Worm (Caenorhabditis elegans) whole organism, early embryonic: ENCODE measurements around the gene srv-8.

Experiments used
- B0310.2 ChIP-seq: sonication (generic microtip); optimal IDR thresholded peaks from 2 replicates; lab custom pipeline; 2016; ENCODE audit warnings: mild to moderate bottlenecking, missing genetic modification characterization, missing compliant biosample characterization
- F13C5.2 ChIP-seq: sonication (generic microtip); optimal IDR thresholded peaks from 2 replicates; lab custom pipeline; 2017; ENCODE audit warnings: mild to moderate bottlenecking, missing genetic modification characterization, inconsistent platforms, missing compliant biosample characterization
- aly-1 ChIP-seq: sonication (generic microtip); optimal IDR thresholded peaks from 2 replicates; lab custom pipeline; 2016; ENCODE audit warnings: missing genetic modification characterization, missing compliant biosample characterization
- ama-1 ChIP-seq: fragments of 150-350 bp; optimal IDR thresholded peaks from 2 replicates; lab custom pipeline; 2014
- ceh-13 ChIP-seq: fragments of 200-800 bp; sonication (Bioruptor generic); optimal IDR thresholded peaks from 2 replicates; lab custom pipeline; 2018; ENCODE audit warnings: mild to moderate bottlenecking, missing genetic modification characterization, missing compliant biosample characterization
- ceh-36 ChIP-seq: sonication (generic microtip); optimal IDR thresholded peaks from 2 replicates; lab custom pipeline; 2016; ENCODE audit warnings: missing genetic modification characterization, inconsistent platforms, missing compliant biosample characterization
- ets-7 ChIP-seq: sonication (generic microtip); optimal IDR thresholded peaks from 2 replicates; lab custom pipeline; 2016; ENCODE audit warnings: missing genotype, missing genetic modification characterization, missing compliant biosample characterization
- flt-1 ChIP-seq: fragments of 200-800 bp; sonication (Bioruptor generic); IDR thresholded peaks from 2 replicates; pipeline ENCODE4 v1.3.6; 2022; ENCODE audit warnings: missing genetic modification characterization, missing compliant biosample characterization
- hmbx-1 ChIP-seq: sonication (generic microtip); optimal IDR thresholded peaks from 2 replicates; lab custom pipeline; 2016; ENCODE audit warnings: mild to moderate bottlenecking, missing genetic modification characterization, missing compliant biosample characterization
- hmg-4 ChIP-seq: fragments of 200-800 bp; sonication (Bioruptor generic); optimal IDR thresholded peaks from 2 replicates; lab custom pipeline; 2018; ENCODE audit warnings: mild to moderate bottlenecking, missing genetic modification characterization, missing compliant biosample characterization
- hnd-1 ChIP-seq: sonication (generic microtip); optimal IDR thresholded peaks from 2 replicates; lab custom pipeline; 2016; ENCODE audit warnings: missing genetic modification characterization, missing compliant biosample characterization
- pes-1 ChIP-seq: fragments of 200-800 bp; sonication (Bioruptor generic); IDR thresholded peaks from 2 replicates; pipeline ENCODE4 v1.3.6; 2022; ENCODE audit warnings: missing genetic modification reagents, missing genetic modification characterization, missing compliant biosample characterization
- scrt-1 ChIP-seq: fragments of 200-800 bp; sonication (Bioruptor generic); IDR thresholded peaks from 2 replicates; pipeline ENCODE4 v1.3.6; 2022; ENCODE audit warnings: missing genetic modification characterization, missing compliant biosample characterization
- sea-1 ChIP-seq: fragments of 200-800 bp; sonication (Bioruptor generic); conservative IDR thresholded peaks from 2 replicates; pipeline ENCODE4 v1.3.6; 2022; ENCODE audit warnings: missing genetic modification characterization, missing compliant biosample characterization
- tbx-11 ChIP-seq: fragments of 200-800 bp; sonication (Bioruptor generic); IDR thresholded peaks from 2 replicates; pipeline ENCODE4 v1.3.6; 2022; ENCODE audit warnings: missing genetic modification characterization, missing compliant biosample characterization
- tbx-37 ChIP-seq: fragments of 200-800 bp; sonication (Bioruptor generic); conservative IDR thresholded peaks from 2 replicates; pipeline ENCODE4 v1.3.6; 2022; ENCODE audit warnings: missing genetic modification reagents, missing genetic modification characterization, missing compliant biosample characterization
- tra-4 ChIP-seq: sonication (generic microtip); optimal IDR thresholded peaks from 2 replicates; lab custom pipeline; 2017; ENCODE audit warnings: missing genetic modification characterization, missing compliant biosample characterization

The srv-8 gene

DNA sequence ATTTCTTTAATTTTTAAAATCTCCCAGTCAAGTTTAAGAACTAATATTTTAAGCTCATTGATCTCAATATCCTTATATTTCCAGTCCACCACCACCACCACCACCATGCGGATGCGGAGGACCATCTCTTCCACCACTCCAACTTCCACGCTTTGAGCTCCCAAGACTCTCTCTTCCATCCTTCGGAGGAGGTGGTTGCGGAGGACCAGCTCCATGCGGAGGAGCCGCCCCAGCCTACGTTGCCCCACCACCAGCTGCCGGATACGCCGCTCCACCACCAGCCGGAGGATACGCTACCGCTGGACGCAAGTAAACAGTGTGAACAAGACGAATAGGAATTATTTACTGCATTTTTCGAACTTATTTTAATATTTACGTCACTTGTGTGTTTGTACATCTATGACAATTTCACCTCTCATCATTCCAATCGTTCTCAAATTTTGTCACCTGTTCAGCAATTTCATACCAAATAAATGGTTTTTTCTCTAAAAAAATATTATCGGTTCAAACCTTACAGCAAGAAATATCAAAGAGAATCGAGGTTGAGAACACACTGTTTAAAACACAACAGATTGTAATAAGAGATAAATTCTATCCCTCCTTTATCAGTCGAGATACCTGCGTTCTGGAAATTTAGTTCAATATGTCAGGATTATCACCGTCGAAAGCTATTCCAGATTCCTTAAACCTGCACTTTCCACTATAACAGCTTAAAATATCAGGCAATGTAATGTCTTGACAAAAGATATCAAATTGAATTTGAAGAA is 9.1 kb downstream of the srv-8 start:
- TF ChIP-seq sea-1 (GFP tag; lab: Robert Waterston, UW) = no peak; the same call in 1 of the 2 replicates
- no peak for TF ChIP-seq ceh-13 (GFP tag; lab: Kevin White, UChicago)
- no peak for TF ChIP-seq F13C5.2 (tag; lab: Kevin White, UChicago)
- no peak for TF ChIP-seq aly-1 (tag; lab: Kevin White, UChicago)
- no peak for TF ChIP-seq tra-4
- TF ChIP-seq pes-1 = no peak; the same call in 1 of the 2 replicates
- no peak for TF ChIP-seq ets-7
- no peak for TF ChIP-seq hmbx-1 (tag; lab: Kevin White, UChicago)
- no peak for TF ChIP-seq ama-1
- TF ChIP-seq B0310.2 (tag; lab: Kevin White, UChicago) = no peak
- TF ChIP-seq flt-1 (GFP tag; lab: Robert Waterston, UW) = no peak
- TF ChIP-seq hnd-1 (tag; lab: Kevin White, UChicago) = no peak
- TF ChIP-seq hmg-4 = no peak
- TF ChIP-seq ceh-36 (tag; lab: Kevin White, UChicago) = no peak
- no peak for TF ChIP-seq tbx-37 (GFP tag; lab: Robert Waterston, UW)

DNA sequence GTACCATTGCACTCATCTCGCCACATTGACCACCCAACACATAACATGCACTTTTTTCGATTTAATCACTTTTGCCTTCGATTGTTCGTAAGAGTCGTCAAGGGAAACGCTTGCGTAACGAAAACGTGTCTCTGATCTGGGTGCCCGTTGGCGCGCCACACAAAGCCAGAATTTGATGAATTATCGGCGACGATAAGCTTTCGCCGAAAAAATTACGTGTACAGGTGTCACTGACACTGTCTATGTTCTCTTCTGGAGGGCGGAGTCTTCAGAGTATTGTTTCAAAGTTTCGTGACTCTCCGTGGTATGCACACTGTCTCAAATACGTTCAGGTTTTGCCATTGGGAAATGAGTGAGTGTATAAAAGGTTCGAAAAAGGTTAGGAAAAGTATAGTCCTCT is 9.9 kb downstream of the srv-8 start, which contains the start of gene F53F1.4:
Gene F53F1.4, plus strand, starts transcription at position 390 of the 400 bp plus-strand sequence.
- TF ChIP-seq hmbx-1 (tag; lab: Kevin White, UChicago) (no peak), F13C5.2 (tag; lab: Kevin White, UChicago) (no peak), aly-1 (tag; lab: Kevin White, UChicago) (no peak), flt-1 (GFP tag; lab: Robert Waterston, UW) (no peak), hmg-4 (no peak), scrt-1 (no peak), tra-4 (no peak), ceh-13 (GFP tag; lab: Kevin White, UChicago) (no peak), ceh-36 (tag; lab: Kevin White, UChicago) (no peak), ama-1 (no peak), B0310.2 (tag; lab: Kevin White, UChicago) (no peak), pes-1 (no peak), tbx-37 (GFP tag; lab: Robert Waterston, UW) (no peak), sea-1 (GFP tag; lab: Robert Waterston, UW) (no peak)

DNA sequence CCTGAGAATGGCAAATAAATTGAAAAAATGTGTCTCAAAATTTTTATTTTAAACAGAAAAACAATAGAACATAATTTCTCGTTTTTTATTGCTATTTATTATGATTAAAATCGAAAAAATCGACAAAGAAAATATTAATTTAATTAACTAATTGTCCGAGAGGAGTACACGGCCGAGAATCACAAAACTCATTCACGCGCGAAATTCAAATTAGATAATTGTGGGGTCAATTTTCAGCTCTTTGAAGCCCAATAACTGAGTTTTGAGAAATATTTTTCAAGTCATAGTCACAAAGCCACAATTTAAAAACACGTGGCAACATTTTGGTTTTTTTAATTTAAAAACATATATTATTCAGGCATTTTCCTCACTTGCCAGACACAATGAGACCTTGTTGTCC is 11.5 kb downstream of the srv-8 start:
- no peak for TF ChIP-seq tbx-37 (GFP tag; lab: Robert Waterston, UW)
- TF ChIP-seq flt-1 (GFP tag; lab: Robert Waterston, UW) = no peak

DNA sequence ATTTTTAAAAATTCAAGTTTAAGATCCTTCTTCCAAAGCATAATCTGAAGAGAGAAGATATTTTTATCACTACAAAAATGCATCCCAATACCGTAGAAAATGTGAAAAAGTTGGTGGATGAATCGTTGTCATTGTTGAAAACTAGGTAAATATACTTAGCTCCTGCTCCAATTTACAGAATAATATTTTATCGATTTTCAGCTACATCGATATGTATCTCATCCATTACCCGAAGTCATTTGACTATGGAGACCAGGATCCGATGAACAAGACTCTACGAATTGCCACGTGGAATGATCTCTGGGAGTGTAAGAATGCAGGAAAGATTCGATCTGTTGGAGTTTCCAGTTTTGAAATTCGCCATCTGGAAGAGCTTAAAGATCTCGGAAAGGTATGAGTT is 12.1 kb downstream of the srv-8 start:
- TF ChIP-seq tbx-11 (no peak), pes-1 (no peak), ceh-36 (tag; lab: Kevin White, UChicago) (no peak), ceh-13 (GFP tag; lab: Kevin White, UChicago) (no peak), F13C5.2 (tag; lab: Kevin White, UChicago) (no peak), ets-7 (no peak), hmg-4 (no peak), scrt-1 (no peak), tra-4 (no peak), hnd-1 (tag; lab: Kevin White, UChicago) (no peak), aly-1 (tag; lab: Kevin White, UChicago) (no peak), B0310.2 (tag; lab: Kevin White, UChicago) (no peak), hmbx-1 (tag; lab: Kevin White, UChicago) (no peak), flt-1 (GFP tag; lab: Robert Waterston, UW) (no peak), ama-1 (no peak), tbx-37 (GFP tag; lab: Robert Waterston, UW) (no peak), sea-1 (GFP tag; lab: Robert Waterston, UW) (no peak)

DNA sequence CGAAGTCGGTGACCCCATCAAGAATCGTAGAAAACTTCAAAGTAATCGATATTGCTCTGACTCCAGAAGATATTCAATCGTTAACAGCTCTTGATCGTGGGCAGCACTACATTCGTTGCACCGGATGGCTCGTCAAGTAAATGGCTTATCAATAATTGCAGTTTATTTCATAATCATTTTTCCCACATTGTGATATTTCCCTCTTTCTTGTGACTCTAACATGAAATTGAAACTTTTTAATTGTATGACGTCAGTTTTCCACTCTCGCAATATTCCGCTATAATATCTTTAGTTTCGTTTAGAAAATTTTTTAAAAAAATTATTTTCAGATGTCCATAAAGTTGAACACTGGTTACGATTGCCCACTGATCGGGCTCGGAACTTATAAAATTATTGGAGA is 12.6 kb downstream of the srv-8 start, which contains the start of gene F53F1.3:
Gene F53F1.3, plus strand, starts transcription at position 330 of the 400 bp plus-strand sequence.
- TF ChIP-seq tbx-37 (GFP tag; lab: Robert Waterston, UW) = no peak
- no peak for TF ChIP-seq hnd-1 (tag; lab: Kevin White, UChicago)
- TF ChIP-seq pes-1 = no peak
- no peak for TF ChIP-seq sea-1 (GFP tag; lab: Robert Waterston, UW)
- no peak for TF ChIP-seq scrt-1

DNA sequence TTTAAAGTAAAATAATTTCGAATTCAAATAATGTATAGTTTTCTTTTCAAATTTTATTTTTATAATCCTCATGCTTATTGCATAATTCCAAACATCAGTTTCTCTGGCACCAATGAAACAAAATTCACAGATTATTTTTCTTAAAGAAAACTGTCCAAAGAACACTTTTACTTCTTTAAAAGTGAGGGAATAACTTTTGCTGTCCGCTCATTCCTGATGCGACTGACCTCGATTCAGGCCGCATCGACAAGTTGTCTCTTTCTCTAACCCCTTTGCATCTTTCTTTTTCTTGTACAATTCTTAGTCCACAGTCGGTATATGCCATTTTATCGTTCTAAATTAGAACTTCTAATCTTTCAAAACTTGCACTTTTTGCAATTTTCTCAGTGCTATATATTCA is 14.0 kb downstream of the srv-8 start, which contains the start of gene F53F1.2:
Gene F53F1.2, plus strand, starts transcription at position 306 of the 400 bp plus-strand sequence.
- TF ChIP-seq ceh-13 (GFP tag; lab: Kevin White, UChicago) (no peak), hmg-4 (no peak)

DNA sequence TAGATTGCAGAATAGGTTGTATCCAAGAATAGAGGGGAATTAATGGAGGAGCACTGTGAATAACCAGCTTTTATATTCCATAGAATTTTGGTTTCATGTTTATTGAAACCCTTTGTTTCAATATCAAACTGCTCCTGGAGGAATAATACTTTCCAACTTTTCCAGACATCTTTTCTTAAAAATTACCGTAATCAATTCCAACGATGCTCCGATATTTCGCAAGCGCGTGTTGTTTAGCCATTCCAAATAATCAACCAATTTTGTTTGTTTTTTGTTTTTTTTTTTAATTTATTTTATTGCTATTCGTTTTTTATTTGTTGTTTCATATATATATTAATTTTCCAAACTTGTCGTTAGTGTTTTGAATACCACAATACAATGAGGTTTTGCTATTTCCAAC is 14.5 kb downstream of the srv-8 start, which contains the start of gene cutl-1:
Gene cutl-1, minus strand, starts transcription at position 83 of the 400 bp plus-strand sequence.
- TF ChIP-seq ceh-13 (GFP tag; lab: Kevin White, UChicago) = no peak

DNA sequence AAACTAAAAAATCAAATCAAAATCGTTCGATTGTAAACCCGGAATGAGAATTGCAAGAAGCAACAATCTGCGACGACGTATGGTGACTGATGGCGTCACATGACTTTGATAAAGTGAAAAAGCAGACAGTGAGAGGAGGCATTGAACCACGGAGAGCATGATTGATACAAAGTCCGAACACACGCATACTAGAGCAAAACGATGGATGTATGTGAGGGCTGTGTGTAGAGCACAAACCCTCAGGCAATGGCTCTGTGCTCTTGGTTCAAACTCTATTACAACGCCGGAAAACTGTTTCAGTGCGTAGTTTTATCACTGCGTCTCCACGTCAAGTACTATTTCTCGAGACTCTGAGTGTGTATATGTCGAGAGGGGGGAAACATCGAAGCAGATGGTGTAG is 18.0 kb downstream of the srv-8 start:
- TF ChIP-seq hmg-4 (no peak), ceh-13 (GFP tag; lab: Kevin White, UChicago) (no peak), pes-1 (no peak), hnd-1 (tag; lab: Kevin White, UChicago) (no peak), ama-1 (no peak), hmbx-1 (tag; lab: Kevin White, UChicago) (no peak), tbx-37 (GFP tag; lab: Robert Waterston, UW) (no peak), flt-1 (GFP tag; lab: Robert Waterston, UW) (no peak), ceh-36 (tag; lab: Kevin White, UChicago) (no peak), scrt-1 (no peak), tbx-11 (no peak), ets-7 (no peak), F13C5.2 (tag; lab: Kevin White, UChicago) (no peak), sea-1 (GFP tag; lab: Robert Waterston, UW) (no peak), B0310.2 (tag; lab: Kevin White, UChicago) (no peak), aly-1 (tag; lab: Kevin White, UChicago) (no peak), tra-4 (no peak)
